Worm (Caenorhabditis elegans): ENCODE measurements around the gene F40G12.6.

DNA sequence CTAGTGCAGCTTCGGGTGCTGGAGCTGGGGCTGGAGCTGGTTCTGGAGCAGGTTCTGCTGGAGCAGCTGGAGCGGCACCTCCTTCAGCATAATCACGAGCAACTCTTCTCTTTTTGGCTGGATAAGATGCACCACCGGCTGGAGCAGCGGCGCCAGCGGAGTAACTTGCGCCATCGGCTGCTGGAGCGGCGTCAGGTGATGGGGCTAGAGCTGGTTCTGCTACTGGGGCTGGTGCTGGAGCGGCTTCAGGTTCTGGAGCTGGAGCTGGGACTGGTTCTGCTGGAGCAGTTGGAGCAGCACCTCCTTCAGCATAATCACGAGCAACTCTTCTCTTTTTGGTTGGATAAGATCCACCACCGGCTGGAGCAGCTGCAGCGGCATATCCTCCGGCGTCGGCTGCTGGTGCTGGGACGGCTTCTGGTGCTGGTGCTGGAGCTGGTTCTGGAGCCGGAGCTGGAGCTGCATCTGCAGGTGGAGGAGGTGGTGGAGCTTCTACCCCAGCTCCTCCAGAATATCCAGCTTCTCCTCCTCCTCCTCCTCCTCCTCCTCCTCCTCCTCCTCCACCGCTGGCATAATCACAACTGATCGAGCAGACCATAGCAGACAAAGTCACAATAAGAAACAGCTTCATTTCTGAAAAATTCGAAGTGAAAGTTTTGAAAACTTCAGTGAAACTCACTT is 46.3 kb upstream of the F40G12.6 start, which contains the start of gene F47B8.13:
- no peak for TF ChIP-seq unc-130 (GFP tag; optimal IDR thresholded peaks at IDR 0.05)
- no peak for TF ChIP-seq Y67H2A.10 (GFP tag; conservative IDR thresholded peaks at IDR 0.05)
- TF ChIP-seq B0019.2 (GFP tag; conservative IDR thresholded peaks at IDR 0.05): no peak
- TF ChIP-seq ama-1 (optimal IDR thresholded peaks at IDR 0.05): no peak
- no peak for TF ChIP-seq ama-1 (GFP tag; optimal IDR thresholded peaks at IDR 0.05)
- TF ChIP-seq snpc-4 (GFP tag; optimal IDR thresholded peaks at IDR 0.05): no peak
- TF ChIP-seq snpc-4 (tag; optimal IDR thresholded peaks at IDR 0.05): no peak
- TF ChIP-seq unc-62 (GFP tag; optimal IDR thresholded peaks at IDR 0.05): no peak
- TF ChIP-seq akir-1 (GFP tag; optimal IDR thresholded peaks at IDR 0.05): no peak
- TF ChIP-seq lsl-1 (GFP tag; optimal IDR thresholded peaks at IDR 0.05): no peak
- no peak for TF ChIP-seq F57A8.1 (GFP tag; optimal IDR thresholded peaks at IDR 0.05)
- no peak for TF ChIP-seq pha-4 (tag; optimal IDR thresholded peaks at IDR 0.05)
- TF ChIP-seq nhr-120 (GFP tag; IDR thresholded peaks at IDR 0.05): no peak
- TF ChIP-seq nhr-90 (tag; optimal IDR thresholded peaks at IDR 0.05): no peak
- no peak for TF ChIP-seq rcor-1 (GFP tag; IDR thresholded peaks at IDR 0.05)
